Comparison of ENCODE assay signal across 3 fruit fly cellular contexts in the genomic region with DNA sequence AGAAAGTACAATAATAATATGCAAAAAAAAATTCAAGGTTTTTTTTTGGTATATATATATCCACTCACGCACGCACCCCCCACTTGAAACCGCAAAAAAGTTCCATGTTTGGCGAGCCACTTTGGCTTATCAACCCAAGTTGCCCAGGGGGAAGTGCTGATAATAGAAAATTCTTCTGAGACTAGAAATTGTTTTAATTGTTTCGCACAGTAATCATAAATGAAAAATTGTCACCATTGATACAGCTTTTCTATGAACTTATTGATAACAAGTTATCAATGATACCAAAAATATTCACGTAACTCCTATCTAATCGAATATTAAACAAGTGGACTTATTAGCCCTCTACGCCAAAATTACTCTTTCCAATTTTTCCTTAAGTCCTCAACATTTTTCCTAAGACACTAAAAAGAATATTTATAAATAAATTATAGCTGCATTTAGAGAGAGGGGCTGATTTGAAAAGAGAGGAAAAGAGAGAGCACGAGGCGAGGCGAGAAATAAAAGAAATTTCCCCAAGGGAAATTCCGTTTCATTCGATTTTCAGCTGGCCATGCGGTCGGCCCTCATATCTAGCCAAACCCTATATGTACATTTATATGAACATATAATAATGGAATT.
TF ChIP-seq lines count a peak whose summit lies in the region.

No protein-coding gene starts in this region.

- no peak for TF ChIP-seq CTCF in whole organism, embryonic (GFP tag; optimal IDR thresholded peaks at IDR 0.05; lab: Kevin White, UChicago)

TF ChIP-seq in whole organism, adult, 20 proteins besides CTCF, POLR2A, EP300 and RAD21:
- TF ChIP-seq cic (GFP tag; optimal IDR thresholded peaks at IDR 0.05; lab: Kevin White, UChicago), result peak; percentile 8
- TF ChIP-seq CG7045 (GFP tag; optimal IDR thresholded peaks at IDR 0.05; lab: Kevin White, UChicago), result no peak
- peak; percentile 79 for TF ChIP-seq kay (GFP tag; lab: Kevin White, UChicago; ENCODE audit: borderline replicate concordance)

TF ChIP-seq in whole organism, embryonic, 481 proteins besides CTCF, POLR2A, EP300 and RAD21:
- no peak for TF ChIP-seq CG9727 (GFP tag; optimal IDR thresholded peaks at IDR 0.05; lab: Kevin White, UChicago)
- TF ChIP-seq sd (tag; optimal IDR thresholded peaks at IDR 0.05; lab: Kevin White, UChicago), result peak; percentile 63
- no peak for TF ChIP-seq CG3163 (GFP tag; optimal IDR thresholded peaks at IDR 0.05; lab: Kevin White, UChicago)
- TF ChIP-seq Myb (GFP tag; optimal IDR thresholded peaks at IDR 0.05; lab: Kevin White, UChicago), result no peak
- TF ChIP-seq gcm (GFP tag; optimal IDR thresholded peaks at IDR 0.05; lab: Kevin White, UChicago), result peak; percentile 46
- TF ChIP-seq CG7357 (GFP tag; IDR thresholded peaks at IDR 0.05; lab: Robert Waterston, UW), result no peak
- peak; percentile 51 for TF ChIP-seq pros (GFP tag; optimal IDR thresholded peaks at IDR 0.05; lab: Kevin White, UChicago)
- no peak for TF ChIP-seq CG6765 (GFP tag; optimal IDR thresholded peaks at IDR 0.05; lab: Kevin White, UChicago)
- TF ChIP-seq GATAe (GFP tag; conservative IDR thresholded peaks at IDR 0.05; lab: Robert Waterston, UW), result 0 out of 2 replicates have a peak, but pooled peaks have one; percentile 29
- TF ChIP-seq CG18011 (GFP tag; optimal IDR thresholded peaks at IDR 0.05; lab: Kevin White, UChicago), result no peak
- no peak for TF ChIP-seq Fer1 (GFP tag; optimal IDR thresholded peaks at IDR 0.05; lab: Kevin White, UChicago)
- peak; percentile 23 to 55 for TF ChIP-seq Trl (optimal IDR thresholded peaks at IDR 0.05; lab: Kevin White, UChicago)
- TF ChIP-seq Trl (GFP tag; optimal IDR thresholded peaks at IDR 0.05; lab: Kevin White, UChicago), result no peak
- TF ChIP-seq CG17612 (GFP tag; IDR thresholded peaks at IDR 0.05; lab: Robert Waterston, UW), result no peak
- no peak for TF ChIP-seq CG4707 (GFP tag; optimal IDR thresholded peaks at IDR 0.05; lab: Kevin White, UChicago)
- no peak for TF ChIP-seq Hand (GFP tag; optimal IDR thresholded peaks at IDR 0.05; lab: Kevin White, UChicago)
- TF ChIP-seq mirr (GFP tag; optimal IDR thresholded peaks at IDR 0.05; lab: Kevin White, UChicago), result peak; percentile 47
- TF ChIP-seq eve (GFP tag; optimal IDR thresholded peaks at IDR 0.05; lab: Kevin White, UChicago), result peak in 1 of 2 experiments; percentile 37
- TF ChIP-seq D19A (tag; optimal IDR thresholded peaks at IDR 0.05; lab: Kevin White, UChicago), result peak; percentile 86
- TF ChIP-seq tna (GFP tag; IDR thresholded peaks at IDR 0.05; lab: Robert Waterston, UW; ENCODE audit: partially characterized antibody), result no peak
- TF ChIP-seq CG12299 (tag; optimal IDR thresholded peaks at IDR 0.05; lab: Kevin White, UChicago), result no peak
- TF ChIP-seq sug (tag; optimal IDR thresholded peaks at IDR 0.05; lab: Kevin White, UChicago), result peak; percentile 40
- no peak for TF ChIP-seq Abd-B (GFP tag; optimal IDR thresholded peaks at IDR 0.05; lab: Kevin White, UChicago)
- no peak for TF ChIP-seq CG2116 (GFP tag; optimal IDR thresholded peaks at IDR 0.05; lab: Kevin White, UChicago)
- peak; percentile 95 for TF ChIP-seq exex (tag; optimal IDR thresholded peaks at IDR 0.05; lab: Kevin White, UChicago)
- TF ChIP-seq Xrp1 (GFP tag; IDR thresholded peaks at IDR 0.05; lab: Robert Waterston, UW), result no peak
- no peak for TF ChIP-seq Ptx1 (GFP tag; IDR thresholded peaks at IDR 0.05; lab: Robert Waterston, UW)

TF ChIP-seq in whole organism, prepupa, 60 proteins besides CTCF, POLR2A, EP300 and RAD21:
- TF ChIP-seq fd59A (GFP tag; optimal IDR thresholded peaks at IDR 0.05; lab: Kevin White, UChicago) (no peak), CG31627 (GFP tag; optimal IDR thresholded peaks at IDR 0.05; lab: Kevin White, UChicago) (no peak), Eip78C (GFP tag; lab: Kevin White, UChicago) (peak; percentile 19)
TF ChIP-seq in whole organism, prepupa: peak in this region for 1.
